Worm (Caenorhabditis elegans) whole organism, mixed stage, embryonic: ENCODE results near the gene C10G8.2.

Experiments
- elt-1 ChIP-seq: sonication (generic microtip); optimal IDR thresholded peaks from 2 replicates; lab custom pipeline; 2017; ENCODE audit warnings: missing genetic modification characterization, mild to moderate bottlenecking, missing compliant biosample characterization, antibody characterized with exemption, moderate library complexity, borderline replicate concordance; ENCODE audit not compliant: insufficient read depth
- lsy-2 ChIP-seq: fragments of 150-350 bp; optimal IDR thresholded peaks from 2 replicates; lab custom pipeline; 2014; ENCODE audit warnings: missing biosample characterization, missing genetic modification characterization
- mep-1 ChIP-seq: fragments of 150-350 bp; optimal IDR thresholded peaks from 2 replicates; lab custom pipeline; 2017; ENCODE audit warnings: missing biosample characterization, missing genetic modification reagents, missing genetic modification characterization, inconsistent platforms
- nhr-237 ChIP-seq: fragments of 150-350 bp; optimal IDR thresholded peaks from 2 replicates; lab custom pipeline; 2014; ENCODE audit warnings: missing biosample characterization, missing genetic modification characterization
- nhr-76 ChIP-seq: sonication (generic microtip); optimal IDR thresholded peaks from 2 replicates; lab custom pipeline; 2017; ENCODE audit warnings: missing biosample characterization, missing genetic modification characterization
- pha-4 ChIP-seq: fragments of 150-350 bp; optimal IDR thresholded peaks from 2 replicates; lab custom pipeline; 2018; ENCODE audit warnings: missing biosample characterization, missing genetic modification reagents, missing genetic modification characterization
- sem-2 ChIP-seq: fragments of 200-800 bp; sonication (Bioruptor generic); optimal IDR thresholded peaks from 2 replicates; lab custom pipeline; 2018; ENCODE audit warnings: mild to moderate bottlenecking, missing genetic modification characterization, missing compliant biosample characterization
- snpc-4 ChIP-seq: fragments of 150-350 bp; optimal IDR thresholded peaks from 2 replicates; lab custom pipeline; 2014; ENCODE audit warnings: missing biosample characterization, missing genetic modification characterization
- unc-39 ChIP-seq: fragments of 150-350 bp; optimal IDR thresholded peaks from 2 replicates; lab custom pipeline; 2014; ENCODE audit warnings: missing biosample characterization, missing genetic modification characterization
- unc-62 ChIP-seq: fragments of 150-350 bp; optimal IDR thresholded peaks from 2 replicates; lab custom pipeline; 2014; ENCODE audit warnings: missing biosample characterization, missing genetic modification reagents, missing genetic modification characterization

DNA sequence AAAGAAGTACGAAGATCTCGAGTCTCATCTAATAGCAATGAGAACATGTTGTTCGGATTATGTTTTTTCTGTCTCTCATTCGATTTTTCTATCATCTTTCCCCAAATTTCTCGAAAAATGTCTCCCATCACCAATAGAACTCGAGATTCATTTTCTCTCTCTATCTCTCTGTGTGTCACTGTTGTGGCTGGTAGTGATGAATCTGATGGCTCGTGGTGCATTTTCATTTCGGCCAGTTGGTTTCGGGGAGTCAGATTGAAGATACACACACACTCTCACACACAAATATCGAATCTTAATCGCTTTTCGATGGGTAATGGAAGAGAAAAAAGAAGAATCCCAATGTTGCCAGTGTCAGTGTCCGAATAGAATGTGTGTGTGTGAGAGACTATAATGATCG lies 18.3 kb upstream of the C10G8.2 start:
- TF ChIP-seq lsy-2 (no peak), pha-4 (tag; lab: Kevin White, UChicago) (no peak), sem-2 (GFP tag; lab: Kevin White, UChicago) (no peak), snpc-4 (no peak), nhr-237 (no peak), unc-62 (GFP tag; lab: Kevin White, UChicago) (peak; percentile 80), mep-1 (tag; lab: Kevin White, UChicago) (no peak), elt-1 (tag; lab: Kevin White, UChicago) (no peak), unc-39 (no peak), nhr-76 (no peak)
